Worm (Caenorhabditis elegans): ENCODE data around the gene ZK1320.13.

The ZK1320.13 gene

DNA sequence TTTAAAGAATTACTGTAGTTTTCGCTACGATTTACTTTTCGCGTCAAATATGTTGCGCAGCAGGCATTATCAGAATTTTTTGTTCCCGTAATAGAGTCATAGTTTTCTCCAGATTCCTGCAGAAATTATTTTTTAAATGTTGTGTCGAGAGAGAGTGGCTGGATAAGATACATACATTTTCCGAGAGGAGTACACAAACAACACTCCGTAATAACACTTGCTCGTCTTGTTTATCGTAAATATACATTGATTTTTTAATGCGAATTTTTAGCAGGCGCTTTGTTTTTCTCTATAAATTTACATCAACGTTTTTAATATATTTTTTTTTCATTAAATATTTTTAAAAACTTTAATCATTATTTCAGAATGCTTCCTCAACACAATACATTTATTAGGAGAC lies 11.6 kb upstream of the ZK1320.13 start, which contains the start of gene taf-8:
Gene taf-8 (plus strand): TSS at position 360 of the 400 bp plus-strand sequence.
- TF ChIP-seq Y67H2A.10 (GFP tag; conservative IDR thresholded peaks at IDR 0.05) (no peak), hmg-1.2 (GFP tag; IDR thresholded peaks at IDR 0.05) (peak; percentile 16; the same call in 1 of the 2 replicates), attf-3 (GFP tag; conservative IDR thresholded peaks at IDR 0.05) (peak; percentile 95), lsl-1 (GFP tag; optimal IDR thresholded peaks at IDR 0.05) (peak; percentile 73)

DNA sequence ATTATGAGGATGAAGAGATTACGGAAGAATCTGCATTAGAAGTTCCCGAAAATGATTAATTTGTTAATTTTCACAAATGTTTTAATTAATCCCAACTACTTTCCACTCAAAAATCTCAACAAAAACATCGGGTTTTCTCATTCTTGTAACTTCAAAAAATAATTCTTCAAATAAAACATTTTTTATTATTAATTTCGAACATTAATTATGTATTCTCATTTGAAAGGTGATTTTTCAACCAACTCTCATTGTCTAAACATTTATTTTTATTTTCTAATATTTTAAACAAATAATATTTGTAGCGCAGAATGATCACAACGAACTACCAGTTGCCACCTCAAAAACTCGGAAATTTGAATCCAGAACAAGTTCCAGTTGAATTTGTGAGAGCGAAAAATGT lies 9.3 kb upstream of the ZK1320.13 start, which contains the start of gene ZK1320.7:
Gene ZK1320.7 (plus strand): TSS at position 301 of the 400 bp plus-strand sequence.
- TF ChIP-seq T07F8.4 (tag; optimal IDR thresholded peaks at IDR 0.05): no peak
- TF ChIP-seq lin-26 (GFP tag; IDR thresholded peaks at IDR 0.05): no peak
- no peak for TF ChIP-seq dox-1 (GFP tag; IDR thresholded peaks at IDR 0.05)
- no peak for TF ChIP-seq dpff-1 (tag; optimal IDR thresholded peaks at IDR 0.05)
- TF ChIP-seq mel-28 (tag; optimal IDR thresholded peaks at IDR 0.05; ENCODE audit: borderline replicate concordance): no peak
- TF ChIP-seq xnd-1 (tag; optimal IDR thresholded peaks at IDR 0.05): no peak
- no peak for TF ChIP-seq Y53G8AR.9 (GFP tag; conservative IDR thresholded peaks at IDR 0.05)
- TF ChIP-seq ztf-28 (GFP tag; IDR thresholded peaks at IDR 0.05): no peak
- no peak for TF ChIP-seq rec-8 (tag; optimal IDR thresholded peaks at IDR 0.05)
- TF ChIP-seq chd-7 (tag; optimal IDR thresholded peaks at IDR 0.05): no peak
- no peak for TF ChIP-seq hmg-20 (GFP tag; IDR thresholded peaks at IDR 0.05)
- TF ChIP-seq ZK185.1 (tag; optimal IDR thresholded peaks at IDR 0.05; ENCODE audit: poor library complexity, severe bottlenecking): no peak
- no peak for TF ChIP-seq egl-44 (GFP tag; IDR thresholded peaks at IDR 0.05)
- no peak for TF ChIP-seq atf-7 (tag; optimal IDR thresholded peaks at IDR 0.05)

DNA sequence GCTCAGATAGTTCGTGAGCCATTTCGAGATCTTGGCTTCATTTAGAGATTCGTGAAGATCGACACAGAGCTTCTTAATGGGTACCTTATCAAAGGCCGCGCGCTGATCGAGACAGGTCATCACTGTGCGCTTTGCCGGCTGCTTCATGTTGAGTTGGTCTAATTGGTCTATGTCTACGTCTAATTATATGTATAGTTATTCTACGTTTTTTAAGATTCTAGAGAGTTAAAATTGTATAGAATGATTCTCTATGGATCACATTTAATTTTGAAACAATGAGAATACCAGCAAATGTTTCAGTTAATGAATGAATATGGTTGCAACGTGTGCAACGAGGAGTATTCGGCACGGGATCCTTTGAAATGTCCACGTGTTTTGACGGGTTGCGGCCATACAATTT lies 5.9 kb upstream of the ZK1320.13 start, which contains the start of gene arc-1:
Gene arc-1 (plus strand): TSS at position 301 of the 400 bp plus-strand sequence.
- TF ChIP-seq let-526 (GFP tag; IDR thresholded peaks at IDR 0.05): no peak
- no peak for TF ChIP-seq ceh-58 (GFP tag; IDR thresholded peaks at IDR 0.05)
- TF ChIP-seq dox-1 (GFP tag; IDR thresholded peaks at IDR 0.05): no peak
- TF ChIP-seq lir-1 (GFP tag; conservative IDR thresholded peaks at IDR 0.05): no peak
- TF ChIP-seq cebp-1 (GFP tag; IDR thresholded peaks at IDR 0.05): no peak
- TF ChIP-seq cebp-1 (tag; optimal IDR thresholded peaks at IDR 0.05): no peak
- TF ChIP-seq madf-6 (GFP tag; IDR thresholded peaks at IDR 0.05): no peak
- no peak for TF ChIP-seq ceh-91 (GFP tag; IDR thresholded peaks at IDR 0.05)
- TF ChIP-seq unc-130 (GFP tag; optimal IDR thresholded peaks at IDR 0.05): no peak
- TF ChIP-seq tlf-1 (GFP tag; optimal IDR thresholded peaks at IDR 0.05): no peak
- TF ChIP-seq nhr-90 (tag; optimal IDR thresholded peaks at IDR 0.05): no peak
- no peak for TF ChIP-seq lsl-1 (GFP tag; optimal IDR thresholded peaks at IDR 0.05)
- no peak for TF ChIP-seq tbp1 (GFP tag; optimal IDR thresholded peaks at IDR 0.05)
- no peak for TF ChIP-seq efl-1 (GFP tag; optimal IDR thresholded peaks at IDR 0.05)
- no peak for TF ChIP-seq F10E7.11 (tag; optimal IDR thresholded peaks at IDR 0.05)
- no peak for TF ChIP-seq fkh-3 (tag; optimal IDR thresholded peaks at IDR 0.05)
- TF ChIP-seq let-607 (tag; optimal IDR thresholded peaks at IDR 0.05): no peak
- TF ChIP-seq pha-4 (tag; optimal IDR thresholded peaks at IDR 0.05): no peak
- TF ChIP-seq ztf-3 (GFP tag; optimal IDR thresholded peaks at IDR 0.05): no peak

DNA sequence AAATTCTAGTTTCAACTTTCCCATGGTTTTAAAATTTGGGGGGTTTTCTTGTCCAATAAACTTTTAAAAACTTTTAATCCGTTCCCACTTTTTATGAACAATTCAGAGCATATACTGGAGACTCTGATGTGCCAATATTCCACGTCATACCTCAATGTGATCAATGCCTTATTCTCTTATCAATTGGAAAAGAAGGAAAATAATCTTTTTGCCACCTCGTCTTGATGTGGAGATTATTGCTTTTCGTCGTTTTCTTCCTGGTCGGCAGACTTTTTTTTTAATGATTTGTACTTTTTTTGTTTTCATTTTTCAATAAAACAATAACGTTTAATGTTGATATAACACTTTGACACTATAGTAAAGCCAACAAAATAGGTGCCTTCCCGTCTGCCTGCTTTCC lies 3.1 kb upstream of the ZK1320.13 start:
- TF ChIP-seq nhr-27 (tag; optimal IDR thresholded peaks at IDR 0.05) (no peak), egl-18 (GFP tag; IDR thresholded peaks at IDR 0.05) (no peak), nhr-80 (tag; optimal IDR thresholded peaks at IDR 0.05) (peak; percentile 66), snpc-1.3 (tag; optimal IDR thresholded peaks at IDR 0.05; ENCODE audit: insufficient read depth) (no peak), B0261.1 (tag; optimal IDR thresholded peaks at IDR 0.05) (no peak), tlf-1 (GFP tag; optimal IDR thresholded peaks at IDR 0.05) (no peak), lsy-27 (tag; optimal IDR thresholded peaks at IDR 0.05; ENCODE audit: borderline replicate concordance, insufficient read depth) (no peak), K12H6.12 (tag; optimal IDR thresholded peaks at IDR 0.05) (no peak), C17E4.6 (GFP tag; IDR thresholded peaks at IDR 0.05) (no peak), let-607 (tag; optimal IDR thresholded peaks at IDR 0.05) (peak in 1 of 2 experiments; percentile 22), sdz-38 (tag; optimal IDR thresholded peaks at IDR 0.05) (no peak), ekl-4 (GFP tag; IDR thresholded peaks at IDR 0.05) (no peak)
